Worm (Caenorhabditis elegans) whole organism, L2 larva: ENCODE data around the gene Y48D7A.1.

Experiments
- F13H6.1 ChIP-seq: sonication (generic microtip); optimal IDR thresholded peaks from 2 replicates; lab custom pipeline; 2016; ENCODE audit warnings: missing genetic modification characterization, missing compliant biosample characterization
- ama-1 ChIP-seq: fragments of 150-350 bp; optimal IDR thresholded peaks from 2 replicates; lab custom pipeline; 2018; ENCODE audit warnings: inconsistent platforms
- lin-39 ChIP-seq: fragments of 150-350 bp; optimal IDR thresholded peaks from 2 replicates; lab custom pipeline; 2014; ENCODE audit warnings: missing biosample characterization, missing genetic modification reagents, missing genetic modification characterization
- mab-5 ChIP-seq: fragments of 150-350 bp; optimal IDR thresholded peaks from 2 replicates; lab custom pipeline; 2014; ENCODE audit warnings: missing biosample characterization, missing genetic modification characterization
- mdl-1 ChIP-seq, 2 experiments: fragments of 150-350 bp in 1 of 2; sonication (generic microtip) in 1 of 2; optimal IDR thresholded peaks; 2 replicates each; lab custom pipeline; 2017; ENCODE audit warnings: missing biosample characterization in 2 of 2, missing genetic modification characterization in 2 of 2
- peb-1 ChIP-seq: fragments of 150-350 bp; optimal IDR thresholded peaks from 2 replicates; lab custom pipeline; 2014; ENCODE audit warnings: missing biosample characterization, missing genetic modification characterization

ce11 chrX:2970804-2971395 is 38.4 kb upstream of the Y48D7A.1 start:
- TF ChIP-seq peb-1 (tag; lab: Kevin White, UChicago) (no peak), mab-5 (no peak), lin-39 (tag; lab: Kevin White, UChicago) (no peak), ama-1 (lab: Kevin White, UChicago) (peak; percentile 13), F13H6.1 (tag; lab: Kevin White, UChicago) (no peak), mdl-1 (tag; optimal IDR thresholded peaks at IDR 0.05; lab: Kevin White, UChicago) (no peak)
